Worm (Caenorhabditis elegans) whole organism, L4 larva: ENCODE results near the gene ZK666.12.

Experiments used
- R02D3.7 ChIP-seq: fragments of 150-350 bp; sonication (generic microtip); optimal IDR thresholded peaks from 3 replicates; lab custom pipeline; 2014; ENCODE audit warnings: missing biosample characterization, missing genetic modification characterization
- Y5F2A.4 ChIP-seq: fragments of 200-800 bp; sonication (Bioruptor generic); optimal IDR thresholded peaks from 2 replicates; lab custom pipeline; 2018; ENCODE audit warnings: mild to moderate bottlenecking, missing genetic modification characterization, missing compliant biosample characterization
- ama-1 ChIP-seq: fragments of 150-350 bp; optimal IDR thresholded peaks from 2 replicates; lab custom pipeline; 2014; ENCODE audit warnings: inconsistent platforms, mixed read lengths
- lin-1 ChIP-seq: fragments of 200-800 bp; sonication (Bioruptor generic); IDR thresholded peaks from 2 replicates; pipeline ENCODE4 v1.3.6; 2022; ENCODE audit warnings: missing genetic modification reagents, missing genetic modification characterization, missing compliant biosample characterization
- nhr-77 ChIP-seq: fragments of 150-350 bp; optimal IDR thresholded peaks from 2 replicates; lab custom pipeline; 2014; ENCODE audit warnings: missing biosample characterization, missing genetic modification characterization
- snpc-4 ChIP-seq: fragments of 150-350 bp; optimal IDR thresholded peaks from 2 replicates; lab custom pipeline; 2014; ENCODE audit warnings: missing biosample characterization, missing genetic modification characterization
- tra-1 ChIP-seq: fragments of 200-800 bp; sonication (Bioruptor generic); IDR thresholded peaks from 2 replicates; pipeline ENCODE4 v1.3.6; 2022; ENCODE audit warnings: missing genetic modification reagents, missing genetic modification characterization, missing compliant biosample characterization
- zag-1 ChIP-seq: fragments of 150-350 bp; optimal IDR thresholded peaks from 2 replicates; lab custom pipeline; 2014; ENCODE audit warnings: missing biosample characterization, missing genetic modification characterization

- TF ChIP-seq snpc-4 (tag; lab: Kevin White, UChicago) (no peak), ama-1 (no peak), Y5F2A.4 (GFP tag; lab: Kevin White, UChicago) (no peak), R02D3.7 (tag; lab: Kevin White, UChicago) (no peak), lin-1 (GFP tag; lab: Robert Waterston, UW) (no peak), tra-1 (no peak), zag-1 (no peak), nhr-77 (tag; lab: Kevin White, UChicago) (no peak)
Observed at ce11 chrII:10456979-10457378, 39.0 kb upstream of the ZK666.12 start, which contains the start of gene ZK673.11.
